Fruit fly (Drosophila melanogaster) whole organism: ENCODE results near the gene Osi7.

Source experiments
- CG8478 ChIP-seq: fragments of >200 bp; optimal IDR thresholded peaks from 2 replicates; lab custom pipeline; 2018; ENCODE audit warnings: inconsistent platforms
- Dll ChIP-seq: fragments of >200 bp; optimal IDR thresholded peaks from 2 replicates; lab custom pipeline; 2017
- EcR ChIP-seq, 2 experiments: fragments of >200 bp; optimal IDR thresholded peaks; 2 replicates each; lab custom pipeline; 2017; ENCODE audit warnings: missing biosample characterization in 2 of 2, missing genetic modification characterization in 2 of 2, missing genetic modification reagents in 2 of 2
- pan ChIP-seq: fragments of >200 bp; optimal IDR thresholded peaks from 2 replicates; lab custom pipeline; 2017
- psq ChIP-seq: fragments of >200 bp; optimal IDR thresholded peaks from 2 replicates; lab custom pipeline; 2017
- usp ChIP-seq: fragments of >200 bp; optimal IDR thresholded peaks from 2 replicates; lab custom pipeline; 2017; ENCODE audit warnings: missing biosample characterization, missing genetic modification characterization, mixed read lengths

The Osi7 gene

DNA sequence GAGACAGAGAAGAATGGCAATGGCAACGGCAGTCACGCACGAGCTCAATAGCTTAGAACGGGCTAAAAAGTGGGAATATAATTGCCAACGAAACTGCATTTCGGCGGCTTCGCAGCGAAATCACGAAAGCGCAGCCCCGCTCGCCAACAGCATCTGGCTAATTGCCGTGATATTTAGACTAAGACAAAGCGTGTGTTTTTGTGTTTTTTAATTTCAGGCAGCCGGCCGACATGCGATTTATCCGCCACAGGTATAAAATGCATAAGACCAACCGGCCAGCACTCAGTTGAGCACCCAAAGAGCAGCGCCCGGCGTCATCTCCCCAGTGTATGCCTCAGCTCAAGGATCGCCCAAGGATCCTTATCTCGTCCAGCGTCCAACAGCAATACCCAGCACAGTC is 6.1 kb downstream of the Osi7 start, which contains the start of gene Osi8:
TSS of gene Osi8 (plus strand) at position 301 of the 400 bp plus-strand sequence.
- no peak for TF ChIP-seq EcR (GFP tag; optimal IDR thresholded peaks at IDR 0.05; lab: Kevin White, UChicago)
- no peak for TF ChIP-seq pan (lab: Kevin White, UChicago)
- no peak for TF ChIP-seq CG8478
- TF ChIP-seq Dll (lab: Kevin White, UChicago), result no peak
- no peak for TF ChIP-seq usp (GFP tag; lab: Kevin White, UChicago)
- no peak for TF ChIP-seq psq

DNA sequence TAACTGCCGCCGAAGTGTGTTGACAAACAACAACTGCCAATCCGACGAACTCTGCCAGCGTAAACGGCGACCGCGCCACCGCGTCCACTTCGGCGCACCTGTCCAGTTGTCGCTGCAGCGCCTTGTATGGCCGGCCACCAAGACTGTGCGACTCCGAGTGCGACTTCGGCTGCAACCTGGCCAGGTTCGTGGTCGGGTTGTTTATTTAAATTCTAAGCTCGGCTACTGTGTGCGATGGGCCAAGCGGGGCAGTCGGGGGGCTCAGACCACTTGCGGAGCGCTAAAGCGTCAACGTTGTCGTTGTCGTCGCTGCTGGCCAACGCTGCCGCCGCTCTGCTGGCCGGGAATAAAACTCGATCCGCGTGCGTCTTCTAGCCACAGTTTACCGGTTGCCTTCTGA is 11.0 kb downstream of the Osi7 start, which contains the start of gene Osi9:
TSS of gene Osi9 (plus strand) at position 375 of the 400 bp plus-strand sequence.
- TF ChIP-seq Dll (lab: Kevin White, UChicago), result no peak
- TF ChIP-seq pan (lab: Kevin White, UChicago), result no peak
- TF ChIP-seq usp (GFP tag; lab: Kevin White, UChicago), result no peak
- TF ChIP-seq EcR (GFP tag; optimal IDR thresholded peaks at IDR 0.05; lab: Kevin White, UChicago), result no peak
- no peak for TF ChIP-seq psq

dm6 chr3R:6263658-6264057 is 14.9 kb downstream of the Osi7 start, which contains the start of gene Osi10a:
TSS of gene Osi10a (plus strand) at chr3R:6263958.
- TF ChIP-seq EcR (GFP tag; optimal IDR thresholded peaks at IDR 0.05; lab: Kevin White, UChicago), result no peak
- no peak for TF ChIP-seq pan (lab: Kevin White, UChicago)
- no peak for TF ChIP-seq CG8478
- no peak for TF ChIP-seq psq
- TF ChIP-seq Dll (lab: Kevin White, UChicago), result no peak
- no peak for TF ChIP-seq usp (GFP tag; lab: Kevin White, UChicago)

DNA sequence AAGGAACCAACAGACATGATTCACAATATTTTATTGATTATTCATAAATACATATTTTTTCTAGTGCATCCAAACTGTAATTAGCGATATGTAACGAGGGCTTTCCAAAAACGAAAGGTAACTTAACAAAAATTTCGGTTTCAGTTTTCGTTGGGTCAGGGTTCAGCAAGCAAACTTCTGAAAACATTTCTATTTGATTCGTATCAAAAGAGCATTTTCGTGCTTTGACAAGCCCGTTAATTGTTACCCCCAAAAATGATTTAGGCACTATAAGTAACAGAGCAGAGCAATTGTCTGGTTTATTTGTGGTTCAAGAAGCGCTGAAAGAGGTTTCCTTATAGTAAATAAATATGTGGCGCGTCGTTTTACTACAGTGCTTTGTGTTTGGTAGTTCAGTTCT is 17.1 kb downstream of the Osi7 start, which contains the start of gene Osi10b:
TSS of gene Osi10b (plus strand) at position 301 of the 400 bp plus-strand sequence.
- no peak for TF ChIP-seq CG8478

- no peak for TF ChIP-seq EcR (GFP tag; optimal IDR thresholded peaks at IDR 0.05; lab: Kevin White, UChicago)
- no peak for TF ChIP-seq psq
- no peak for TF ChIP-seq Dll (lab: Kevin White, UChicago)
- no peak for TF ChIP-seq CG8478
- TF ChIP-seq pan (lab: Kevin White, UChicago), result no peak
- TF ChIP-seq usp (GFP tag; lab: Kevin White, UChicago), result no peak
Observed at dm6 chr3R:6268657-6269056, 19.9 kb downstream of the Osi7 start, which contains the start of gene Osi11. TSS of gene Osi11 (minus strand) at chr3R:6268757.

DNA sequence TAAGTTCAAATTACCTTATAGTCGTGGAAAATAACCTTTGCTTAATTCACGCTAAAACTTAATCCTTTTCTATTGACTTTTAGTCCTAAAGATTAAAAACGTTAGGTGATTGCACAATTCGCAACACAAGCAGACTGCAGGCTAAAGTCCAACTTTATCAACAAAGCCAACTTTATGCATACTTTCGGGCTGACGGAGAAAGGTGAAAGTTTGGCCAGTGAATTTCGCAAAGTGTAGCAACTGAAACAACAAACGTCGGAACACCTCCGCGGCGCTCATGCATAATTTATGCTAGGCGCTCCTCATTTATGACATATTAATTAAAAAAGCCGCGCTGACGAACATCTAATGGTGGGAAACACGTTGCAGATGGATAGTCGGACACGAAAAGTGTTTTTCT is 21.2 kb downstream of the Osi7 start:
- TF ChIP-seq psq (no peak), EcR (GFP tag; optimal IDR thresholded peaks at IDR 0.05; lab: Kevin White, UChicago) (no peak), usp (GFP tag; lab: Kevin White, UChicago) (no peak), pan (lab: Kevin White, UChicago) (no peak), CG8478 (no peak), Dll (lab: Kevin White, UChicago) (no peak)

dm6 chr3R:6278231-6278630 is 29.4 kb downstream of the Osi7 start, which contains the start of gene Osi12:
TSS of gene Osi12 (plus strand) at chr3R:6278531.
- TF ChIP-seq psq (no peak), CG8478 (no peak), Dll (lab: Kevin White, UChicago) (no peak), EcR (GFP tag; optimal IDR thresholded peaks at IDR 0.05; lab: Kevin White, UChicago) (no peak)

DNA sequence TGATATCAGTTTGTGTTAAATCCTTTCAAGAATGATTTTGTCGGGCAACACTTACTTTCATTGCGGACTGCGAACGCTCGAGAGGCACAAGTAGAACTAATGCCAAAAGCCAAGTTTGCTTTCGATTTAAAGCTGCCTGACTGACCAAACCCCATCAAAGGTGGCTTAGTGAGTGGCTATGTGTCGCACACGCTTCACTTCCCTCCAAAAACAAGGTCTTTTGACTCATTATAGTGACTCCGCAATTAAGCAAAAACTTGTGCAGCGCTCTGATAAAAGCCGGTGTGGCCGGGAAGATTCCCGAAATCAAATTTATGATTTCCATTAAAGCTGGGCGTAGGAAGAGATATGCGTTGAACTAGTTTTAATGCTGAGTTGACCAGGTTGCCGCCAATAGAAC is 36.3 kb downstream of the Osi7 start, which contains the start of gene CG15597:
TSS of gene CG15597 (minus strand) at position 101 of the 400 bp plus-strand sequence.
- TF ChIP-seq usp (GFP tag; lab: Kevin White, UChicago), result no peak
- TF ChIP-seq Dll (lab: Kevin White, UChicago), result no peak
- no peak for TF ChIP-seq pan (lab: Kevin White, UChicago)
- no peak for TF ChIP-seq psq
- no peak for TF ChIP-seq EcR (GFP tag; optimal IDR thresholded peaks at IDR 0.05; lab: Kevin White, UChicago)
- TF ChIP-seq CG8478, result no peak

- TF ChIP-seq CG8478, result no peak
- no peak for TF ChIP-seq Dll (lab: Kevin White, UChicago)
- no peak for TF ChIP-seq usp (GFP tag; lab: Kevin White, UChicago)
- no peak for TF ChIP-seq EcR (GFP tag; optimal IDR thresholded peaks at IDR 0.05; lab: Kevin White, UChicago)
- TF ChIP-seq psq, result no peak
- no peak for TF ChIP-seq pan (lab: Kevin White, UChicago)
Observed at dm6 chr3R:6287433-6287832, 38.6 kb downstream of the Osi7 start, which contains the start of gene CG15594. TSS of gene CG15594 (plus strand) at chr3R:6287733.

- TF ChIP-seq Dll (lab: Kevin White, UChicago), result no peak
- TF ChIP-seq EcR (GFP tag; optimal IDR thresholded peaks at IDR 0.05; lab: Kevin White, UChicago), result no peak
- TF ChIP-seq CG8478, result no peak
- TF ChIP-seq psq, result no peak
- TF ChIP-seq usp (GFP tag; lab: Kevin White, UChicago), result no peak
- no peak for TF ChIP-seq pan (lab: Kevin White, UChicago)
Observed at dm6 chr3R:6290289-6290688, 41.5 kb downstream of the Osi7 start.

dm6 chr3R:6291437-6291836 is 42.6 kb downstream of the Osi7 start, which contains the start of gene Osi13:
TSS of gene Osi13 (plus strand) at chr3R:6291737.
- TF ChIP-seq usp (GFP tag; lab: Kevin White, UChicago) (no peak), psq (no peak), EcR (GFP tag; optimal IDR thresholded peaks at IDR 0.05; lab: Kevin White, UChicago) (no peak), pan (lab: Kevin White, UChicago) (no peak), CG8478 (no peak)

- no peak for TF ChIP-seq pan (lab: Kevin White, UChicago)
- TF ChIP-seq psq, result no peak
- TF ChIP-seq Dll (lab: Kevin White, UChicago), result no peak
- TF ChIP-seq CG8478, result no peak
- no peak for TF ChIP-seq EcR (GFP tag; optimal IDR thresholded peaks at IDR 0.05; lab: Kevin White, UChicago)
- TF ChIP-seq usp (GFP tag; lab: Kevin White, UChicago), result no peak
Observed at dm6 chr3R:6294046-6294445, 45.3 kb downstream of the Osi7 start.

- TF ChIP-seq Dll (lab: Kevin White, UChicago) (no peak), EcR (GFP tag; optimal IDR thresholded peaks at IDR 0.05; lab: Kevin White, UChicago) (no peak), usp (GFP tag; lab: Kevin White, UChicago) (no peak), pan (lab: Kevin White, UChicago) (no peak), psq (no peak), CG8478 (no peak)
Observed at dm6 chr3R:6297164-6297563, 48.4 kb downstream of the Osi7 start.
